Worm (Caenorhabditis elegans): ENCODE results near the gene F35F10.7.

The F35F10.7 gene

DNA sequence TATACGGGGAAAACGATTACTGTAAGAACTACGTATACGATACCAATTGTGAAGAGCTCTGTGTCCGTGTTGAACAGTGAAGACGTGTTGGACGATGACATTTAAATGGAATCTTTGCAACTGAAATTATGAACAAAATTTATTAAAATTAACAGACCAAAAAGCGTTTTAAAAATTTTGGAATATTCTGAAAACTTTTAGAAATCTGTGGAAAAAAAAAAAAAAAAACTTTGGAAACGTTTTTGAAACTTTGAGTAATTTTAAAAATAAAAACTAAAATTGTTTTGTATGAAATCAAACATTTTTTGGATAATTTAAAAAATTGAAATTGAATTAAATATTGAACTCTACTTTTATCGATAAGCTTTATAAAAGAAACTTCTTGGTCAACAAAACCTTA is 31.2 kb downstream of the F35F10.7 start, which contains the start of gene srt-63:
Gene srt-63, minus strand, starts transcription at position 101 of the 400 bp plus-strand sequence.
- TF ChIP-seq aly-2 (tag; optimal IDR thresholded peaks at IDR 0.05) (no peak), jun-1 (tag; optimal IDR thresholded peaks at IDR 0.05) (no peak), pqm-1 (tag; optimal IDR thresholded peaks at IDR 0.05) (no peak), fkh-8 (tag; optimal IDR thresholded peaks at IDR 0.05) (no peak), ceh-8 (GFP tag; optimal IDR thresholded peaks at IDR 0.05) (no peak), lin-35 (GFP tag; optimal IDR thresholded peaks at IDR 0.05) (no peak), ceh-82 (tag; optimal IDR thresholded peaks at IDR 0.05) (no peak), nhr-28 (tag; optimal IDR thresholded peaks at IDR 0.05) (no peak)

DNA sequence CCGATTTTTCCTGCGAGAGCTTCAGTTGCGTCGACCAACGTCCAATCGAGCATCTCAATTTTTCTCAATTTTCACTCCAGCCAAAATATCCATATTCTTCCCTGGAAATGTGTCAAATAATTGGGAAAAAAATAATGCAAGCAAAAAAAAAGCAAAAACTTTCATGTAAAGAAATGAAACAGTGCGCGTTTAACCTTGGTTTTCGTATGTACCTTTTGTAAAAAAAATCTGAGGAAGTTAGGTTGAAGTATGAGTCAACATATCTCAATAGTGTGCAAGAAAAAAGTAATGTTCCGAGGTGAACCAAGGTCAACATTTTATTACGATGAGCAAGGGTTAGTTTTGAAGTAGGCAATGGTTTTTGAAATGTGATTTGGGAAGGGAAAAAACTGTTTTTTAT is 37.1 kb downstream of the F35F10.7 start, which contains the start of gene T28A11.13:
Gene T28A11.13, minus strand, starts transcription at position 101 of the 400 bp plus-strand sequence.
- TF ChIP-seq nhr-11 (tag; optimal IDR thresholded peaks at IDR 0.05) (no peak), lir-3 (tag; optimal IDR thresholded peaks at IDR 0.05; ENCODE audit: poor library complexity) (no peak), F16B12.6 (tag; optimal IDR thresholded peaks at IDR 0.05) (no peak), blmp-1 (tag; optimal IDR thresholded peaks at IDR 0.05) (no peak), unc-30 (tag; optimal IDR thresholded peaks at IDR 0.05) (no peak), mdl-1 (tag; optimal IDR thresholded peaks at IDR 0.05) (no peak), fkh-8 (tag; optimal IDR thresholded peaks at IDR 0.05) (no peak), unc-86 (tag; optimal IDR thresholded peaks at IDR 0.05) (no peak), ceh-82 (tag; optimal IDR thresholded peaks at IDR 0.05) (no peak), tbx-2 (tag; optimal IDR thresholded peaks at IDR 0.05) (no peak), grh-1 (GFP tag; IDR thresholded peaks at IDR 0.05) (no peak)

DNA sequence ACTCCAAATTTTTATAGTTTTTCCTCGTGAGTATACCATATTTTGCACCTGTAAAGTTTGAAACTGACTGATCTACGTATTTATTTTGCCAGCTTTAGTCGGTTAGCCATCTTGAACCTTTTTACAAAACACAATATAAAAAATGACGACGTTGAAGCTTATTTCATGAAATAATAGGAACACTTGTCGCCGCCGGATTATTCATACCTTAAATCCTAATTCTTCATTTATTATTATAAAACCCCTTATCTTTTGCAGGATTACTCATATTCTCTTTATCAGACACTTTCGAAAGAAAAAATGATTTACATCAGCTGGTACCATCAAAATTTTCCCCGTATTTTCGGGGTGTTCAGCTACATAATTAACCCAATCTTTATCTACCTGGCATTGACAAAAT is 39.7 kb downstream of the F35F10.7 start, which contains the start of gene srj-8:
Gene srj-8, plus strand, starts transcription at position 301 of the 400 bp plus-strand sequence.
- TF ChIP-seq ztf-11 (tag; optimal IDR thresholded peaks at IDR 0.05) = no peak

DNA sequence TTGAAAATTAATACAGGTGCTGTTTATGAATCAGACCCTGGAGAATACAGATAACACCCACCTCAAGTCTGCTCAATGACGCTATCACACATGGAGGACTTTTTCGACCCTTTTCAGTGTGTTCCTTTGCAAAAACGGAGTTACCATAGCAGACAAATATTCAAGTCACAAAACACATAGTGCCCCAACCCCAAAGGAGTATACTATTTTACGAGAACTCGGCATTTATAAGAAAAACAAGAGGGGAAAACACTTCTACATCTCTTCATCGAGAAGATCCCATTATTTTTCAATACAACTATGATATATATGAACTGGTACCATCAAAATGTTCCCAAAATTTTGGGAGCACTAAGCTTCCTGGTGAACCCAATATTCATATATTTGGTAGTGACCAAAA is 42.5 kb downstream of the F35F10.7 start, which contains the start of gene srj-7:
Gene srj-7, plus strand, starts transcription at position 301 of the 400 bp plus-strand sequence.
- TF ChIP-seq alr-1 (tag; optimal IDR thresholded peaks at IDR 0.05; ENCODE audit: borderline replicate concordance) = no peak
- no peak for TF ChIP-seq lin-39 (tag; optimal IDR thresholded peaks at IDR 0.05)
- no peak for TF ChIP-seq egl-13 (tag; optimal IDR thresholded peaks at IDR 0.05)
- no peak for TF ChIP-seq efl-1 (optimal IDR thresholded peaks at IDR 0.05)
- TF ChIP-seq efl-1 (GFP tag; optimal IDR thresholded peaks at IDR 0.05 in 1 of 2) = peak in 1 of 2 experiments; percentile 55

DNA sequence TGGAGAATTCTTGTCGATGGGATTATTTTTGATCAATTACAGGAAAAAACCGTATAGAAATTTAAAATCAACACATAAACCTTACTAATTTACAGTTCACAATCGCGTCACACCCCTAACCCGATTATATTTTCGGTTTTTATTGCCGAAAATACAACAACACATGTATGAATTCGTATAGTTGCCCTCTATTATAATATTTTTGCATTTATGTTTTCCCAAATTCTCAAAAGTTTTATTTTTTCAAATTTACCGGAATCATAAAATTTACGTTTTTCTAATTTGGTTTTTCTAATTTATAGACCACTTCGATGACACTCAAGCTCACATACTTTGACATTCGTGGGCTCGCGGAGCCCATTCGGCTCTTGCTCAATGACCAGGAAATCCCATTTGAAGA is 44.2 kb downstream of the F35F10.7 start, which contains the start of gene gst-23:
Gene gst-23, plus strand, starts transcription at position 301 of the 400 bp plus-strand sequence.
- TF ChIP-seq nhr-76 (tag; optimal IDR thresholded peaks at IDR 0.05) (no peak), mdl-1 (tag; optimal IDR thresholded peaks at IDR 0.05) (no peak), hlh-4 (tag; optimal IDR thresholded peaks at IDR 0.05) (no peak), lin-14 (GFP tag; optimal IDR thresholded peaks at IDR 0.05) (no peak), skn-1 (tag; optimal IDR thresholded peaks at IDR 0.05) (no peak), fkh-4 (tag; optimal IDR thresholded peaks at IDR 0.05; ENCODE audit: borderline replicate concordance) (no peak), nhr-77 (tag; optimal IDR thresholded peaks at IDR 0.05) (no peak), dsc-1 (tag; optimal IDR thresholded peaks at IDR 0.05) (no peak), zip-4 (GFP tag; optimal IDR thresholded peaks at IDR 0.05) (no peak), fos-1 (tag; optimal IDR thresholded peaks at IDR 0.05) (no peak), pqm-1 (tag; optimal IDR thresholded peaks at IDR 0.05) (no peak), snu-23 (GFP tag; optimal IDR thresholded peaks at IDR 0.05) (no peak), unc-98 (GFP tag; IDR thresholded peaks at IDR 0.05) (no peak), nhr-85 (tag) (no peak), mef-2 (tag; optimal IDR thresholded peaks at IDR 0.05) (no peak), zag-1 (tag; optimal IDR thresholded peaks at IDR 0.05) (no peak), ztf-4 (tag; optimal IDR thresholded peaks at IDR 0.05) (no peak)

All from whole organism, L1 larva.